Worm (Caenorhabditis elegans): ENCODE data around the gene fbxb-47.

DNA sequence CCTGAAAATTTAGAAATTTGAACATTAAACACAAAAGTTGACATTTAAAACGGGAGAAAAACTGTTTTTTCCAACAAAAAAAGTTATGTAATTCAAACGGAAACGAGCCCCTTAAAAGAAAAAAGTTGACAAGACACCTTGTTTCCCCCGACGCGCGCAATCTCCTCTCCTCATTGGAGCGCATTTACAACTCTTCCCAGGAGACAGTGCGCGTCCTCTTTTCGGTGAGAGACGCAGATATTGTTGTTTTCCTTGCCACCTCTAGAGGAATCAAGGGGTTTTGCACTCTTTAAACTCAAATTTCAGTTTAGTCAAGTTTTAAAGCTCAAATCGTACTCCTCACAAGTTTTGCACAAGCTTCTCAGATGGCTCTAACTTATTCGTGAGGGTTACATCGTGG, 7.4 kb downstream of the fbxb-47 start, which contains the start of gene F58E1.13:
- TF ChIP-seq ama-1 (optimal IDR thresholded peaks at IDR 0.05) (no peak), nhr-77 (tag; optimal IDR thresholded peaks at IDR 0.05) (no peak), ztf-4 (tag; optimal IDR thresholded peaks at IDR 0.05) (no peak), fos-1 (tag; optimal IDR thresholded peaks at IDR 0.05) (no peak), grh-1 (GFP tag; IDR thresholded peaks at IDR 0.05) (no peak), snpc-4 (tag; optimal IDR thresholded peaks at IDR 0.05) (no peak), ceh-88 (GFP tag; IDR thresholded peaks at IDR 0.05) (no peak), nhr-11 (tag; optimal IDR thresholded peaks at IDR 0.05) (no peak), lin-14 (GFP tag; optimal IDR thresholded peaks at IDR 0.05) (no peak), lin-15B (tag; optimal IDR thresholded peaks at IDR 0.05) (no peak)

Data from whole organism, L1 larva.